Fruit fly (Drosophila melanogaster) whole organism, embryonic: Measurements from ENCODE around the gene CRAT.
A peak's percentile ranks its signal among the peaks of the same experiment; 100 is the strongest.

Experiments used
- BEAF-32 ChIP-seq: fragments of 200-800 bp; sonication (Bioruptor generic); optimal IDR thresholded peaks from 3 replicates; lab custom pipeline; 2017; ENCODE audit warnings: missing biosample characterization, missing genetic modification characterization, mild to moderate bottlenecking, moderate library complexity, missing genetic modification reagents
- Blimp-1 ChIP-seq: fragments of 200-800 bp; sonication (Bioruptor generic); optimal IDR thresholded peaks from 3 replicates; lab custom pipeline; 2018; ENCODE audit warnings: missing biosample characterization, missing genetic modification characterization, mild to moderate bottlenecking, moderate library complexity, missing genetic modification reagents
- CG10654 ChIP-seq: fragments of 200-800 bp; sonication (Bioruptor generic); optimal IDR thresholded peaks from 2 replicates; lab custom pipeline; 2016; ENCODE audit warnings: missing biosample characterization, missing genetic modification characterization
- CG10959 ChIP-seq: fragments of 200-800 bp; sonication (Bioruptor generic); IDR thresholded peaks from 2 replicates; pipeline ENCODE4 v1.3.6; 2022; ENCODE audit warnings: missing biosample characterization, missing genetic modification characterization
- CG11247 ChIP-seq: fragments of 200-800 bp; sonication (Bioruptor generic); IDR thresholded peaks from 2 replicates; pipeline ENCODE4 v1.3.6; 2022; ENCODE audit warnings: missing biosample characterization, missing genetic modification characterization
- CG11398 ChIP-seq: fragments of 200-800 bp; sonication (Bioruptor generic); optimal IDR thresholded peaks from 2 replicates; lab custom pipeline; 2016; ENCODE audit warnings: missing biosample characterization, missing genetic modification characterization
- CG12219 ChIP-seq: fragments of 200-800 bp; sonication (Bioruptor generic); optimal IDR thresholded peaks from 3 replicates; lab custom pipeline; 2018; ENCODE audit warnings: missing biosample characterization, mild to moderate bottlenecking, missing genetic modification characterization
- CG13894 ChIP-seq: fragments of 200-800 bp; sonication (Bioruptor generic); optimal IDR thresholded peaks from 3 replicates; lab custom pipeline; 2018; ENCODE audit warnings: missing biosample characterization, mild to moderate bottlenecking, missing genetic modification characterization, moderate library complexity
- CG15696 ChIP-seq: fragments of 200-800 bp; sonication (Bioruptor generic); optimal IDR thresholded peaks from 2 replicates; lab custom pipeline; 2019; ENCODE audit warnings: missing biosample characterization, mild to moderate bottlenecking, missing genetic modification characterization, moderate library complexity
- CG17612 ChIP-seq: fragments of 200-800 bp; sonication (Bioruptor generic); IDR thresholded peaks from 2 replicates; pipeline ENCODE4 v1.3.6; 2022; ENCODE audit warnings: missing biosample characterization, missing genetic modification characterization
- CG2199 ChIP-seq: fragments of 200-800 bp; sonication (Bioruptor generic); IDR thresholded peaks from 3 replicates; pipeline ENCODE4 v1.3.6; 2022; ENCODE audit warnings: missing biosample characterization, missing genetic modification characterization
- CG3407 ChIP-seq: fragments of 200-800 bp; sonication (Bioruptor generic); optimal IDR thresholded peaks from 2 replicates; lab custom pipeline; 2018; ENCODE audit warnings: missing biosample characterization, mild to moderate bottlenecking, missing genetic modification characterization
- CG34422 ChIP-seq: fragments of 200-800 bp; sonication (Bioruptor generic); IDR thresholded peaks from 3 replicates; pipeline ENCODE4 v1.3.6; 2022; ENCODE audit warnings: missing biosample characterization, missing genetic modification characterization
- CG4854 ChIP-seq: fragments of 200-800 bp; sonication (Bioruptor generic); optimal IDR thresholded peaks from 2 replicates; lab custom pipeline; 2016; ENCODE audit warnings: missing biosample characterization, missing genetic modification characterization, inconsistent platforms
- CG7786 ChIP-seq: fragments of 200-800 bp; sonication (Bioruptor generic); optimal IDR thresholded peaks from 2 replicates; lab custom pipeline; 2016; ENCODE audit warnings: missing biosample characterization, missing genetic modification characterization
- CG8359 ChIP-seq: fragments of 200-800 bp; sonication (Bioruptor generic); optimal IDR thresholded peaks from 2 replicates; lab custom pipeline; 2017; ENCODE audit warnings: missing biosample characterization, mild to moderate bottlenecking, missing genetic modification characterization, borderline replicate concordance
- CHES-1-like ChIP-seq: fragments of 200-800 bp; sonication (Bioruptor generic); optimal IDR thresholded peaks from 2 replicates; lab custom pipeline; 2016; ENCODE audit warnings: missing biosample characterization, missing genetic modification characterization
- CrebB ChIP-seq: fragments of 200-800 bp; sonication (Bioruptor generic); optimal IDR thresholded peaks from 3 replicates; lab custom pipeline; 2018; ENCODE audit warnings: missing biosample characterization, mild to moderate bottlenecking, missing genetic modification characterization
- D ChIP-seq, 2 experiments: fragments of 200-800 bp in 1 of 2; fragments of >200 bp in 1 of 2; sonication (Bioruptor generic) in 1 of 2; optimal IDR thresholded peaks; 2 replicates in 1 of 2; 3 replicates in 1 of 2; lab custom pipeline; 2017; ENCODE audit warnings: mild to moderate bottlenecking in 1 of 2, missing biosample characterization in 1 of 2, missing genetic modification characterization in 1 of 2, missing genetic modification reagents in 1 of 2
- Deaf1 ChIP-seq: fragments of 200-800 bp; optimal IDR thresholded peaks from 3 replicates; lab custom pipeline; 2019; ENCODE audit warnings: missing biosample characterization, mild to moderate bottlenecking, missing genetic modification characterization, moderate library complexity
- Drgx ChIP-seq: fragments of 200-800 bp; sonication (Bioruptor generic); IDR thresholded peaks from 2 replicates; pipeline ENCODE4 v1.3.6; 2022; ENCODE audit warnings: missing biosample characterization, missing genetic modification characterization
- Ets97D ChIP-seq: fragments of 200-800 bp; sonication (Bioruptor generic); optimal IDR thresholded peaks from 3 replicates; lab custom pipeline; 2016; ENCODE audit warnings: missing biosample characterization, missing genetic modification characterization
- Hmx ChIP-seq: fragments of 200-800 bp; sonication (Bioruptor generic); optimal IDR thresholded peaks from 2 replicates; lab custom pipeline; 2016; ENCODE audit warnings: missing biosample characterization, missing genetic modification characterization
- Med ChIP-seq: fragments of 200-800 bp; sonication (Bioruptor generic); peaks from one replicate; lab custom pipeline; 2016; ENCODE audit warnings: missing biosample characterization, missing genetic modification characterization, mild to moderate bottlenecking, inconsistent platforms, moderate library complexity
- Nf-YA ChIP-seq: fragments of 200-800 bp; sonication (Bioruptor generic); IDR thresholded peaks from 2 replicates; pipeline ENCODE4 v1.3.6; 2022; ENCODE audit warnings: missing biosample characterization, missing genetic modification characterization
- Pdp1 ChIP-seq, 2 experiments: fragments of 200-800 bp; sonication (Bioruptor generic); optimal IDR thresholded peaks; 3 replicates each; lab custom pipeline; 2016; ENCODE audit warnings: missing biosample characterization in 2 of 2, missing genetic modification characterization in 2 of 2, mild to moderate bottlenecking in 1 of 2, moderate library complexity in 1 of 2
- Side ChIP-seq: fragments of 200-800 bp; sonication (Bioruptor generic); optimal IDR thresholded peaks from 2 replicates; lab custom pipeline; 2016; ENCODE audit warnings: missing biosample characterization, missing genetic modification characterization
- Stat92E ChIP-seq, 3 experiments: fragments of >200 bp in 2 of 3; fragments of 200-800 bp in 1 of 3; sonication (Bioruptor generic) in 1 of 3; optimal IDR thresholded peaks; 2 replicates each; lab custom pipeline; 2017 to 2019; ENCODE audit warnings: missing biosample characterization in 3 of 3, missing genetic modification characterization in 3 of 3, mild to moderate bottlenecking in 1 of 3, moderate library complexity in 1 of 3
- TFAM ChIP-seq: fragments of 200-800 bp; sonication (Bioruptor generic); optimal IDR thresholded peaks from 2 replicates; lab custom pipeline; 2017; ENCODE audit warnings: missing biosample characterization, missing genetic modification characterization, inconsistent platforms
- abd-A ChIP-seq: fragments of 200-800 bp; sonication (Bioruptor generic); optimal IDR thresholded peaks from 3 replicates; lab custom pipeline; 2019; ENCODE audit warnings: missing biosample characterization, mild to moderate bottlenecking, missing genetic modification characterization, moderate library complexity
- ac ChIP-seq: fragments of 200-800 bp; sonication (Bioruptor generic); optimal IDR thresholded peaks from 3 replicates; lab custom pipeline; 2017; ENCODE audit warnings: missing biosample characterization, mild to moderate bottlenecking, missing genetic modification characterization
- chinmo ChIP-seq: fragments of 200-800 bp; sonication (Bioruptor generic); IDR thresholded peaks from 4 replicates; pipeline ENCODE4 v1.3.6; 2022; ENCODE audit warnings: missing biosample characterization, missing genetic modification characterization; ENCODE audit not compliant: partially characterized antibody
- ci ChIP-seq: fragments of 200-800 bp; sonication (Bioruptor generic); IDR thresholded peaks from 3 replicates; pipeline ENCODE4 v1.3.6; 2022; ENCODE audit warnings: missing biosample characterization, missing genetic modification characterization
- fru ChIP-seq: fragments of >200 bp; optimal IDR thresholded peaks from 2 replicates; lab custom pipeline; 2017
- gsb-n ChIP-seq: fragments of 200-800 bp; sonication (Bioruptor generic); optimal IDR thresholded peaks from 3 replicates; lab custom pipeline; 2018; ENCODE audit warnings: missing biosample characterization, mild to moderate bottlenecking, missing genetic modification characterization
- jumu ChIP-seq: fragments of 200-800 bp; sonication (Bioruptor generic); optimal IDR thresholded peaks from 3 replicates; lab custom pipeline; 2016; ENCODE audit warnings: missing biosample characterization, missing genetic modification characterization
- nerfin-2 ChIP-seq: fragments of 200-800 bp; sonication (Bioruptor generic); IDR thresholded peaks from 2 replicates; pipeline ENCODE4 v1.3.6; 2022; ENCODE audit warnings: missing biosample characterization, missing genetic modification characterization; ENCODE audit not compliant: partially characterized antibody
- oc ChIP-seq: fragments of 200-800 bp; sonication (Bioruptor generic); optimal IDR thresholded peaks from 2 replicates; lab custom pipeline; 2018; ENCODE audit warnings: missing biosample characterization, mild to moderate bottlenecking, missing genetic modification characterization, moderate library complexity
- odd ChIP-seq: fragments of 200-800 bp; sonication (Bioruptor generic); optimal IDR thresholded peaks from 2 replicates; lab custom pipeline; 2017; ENCODE audit warnings: missing biosample characterization, mild to moderate bottlenecking, missing genetic modification characterization
- scrt ChIP-seq: fragments of 200-800 bp; sonication (Bioruptor generic); optimal IDR thresholded peaks from 2 replicates; lab custom pipeline; 2018; ENCODE audit warnings: missing biosample characterization, mild to moderate bottlenecking, missing genetic modification characterization, moderate library complexity
- sd ChIP-seq: fragments of 200-800 bp; sonication (Bioruptor generic); optimal IDR thresholded peaks from 3 replicates; lab custom pipeline; 2018; ENCODE audit warnings: missing biosample characterization, mild to moderate bottlenecking, missing genetic modification characterization, moderate library complexity
- sens ChIP-seq: fragments of 200-800 bp; sonication (Bioruptor generic); peaks from one replicate; lab custom pipeline; 2016; ENCODE audit warnings: missing biosample characterization, missing genetic modification characterization
- sob ChIP-seq: fragments of 200-800 bp; sonication (Bioruptor generic); IDR thresholded peaks from 2 replicates; pipeline ENCODE4 v1.3.6; 2022; ENCODE audit warnings: missing biosample characterization, missing genetic modification characterization
- trh ChIP-seq: fragments of 200-800 bp; sonication (Bioruptor generic); optimal IDR thresholded peaks from 2 replicates; lab custom pipeline; 2016; ENCODE audit warnings: missing biosample characterization, missing genetic modification characterization
- wdn ChIP-seq: fragments of 200-800 bp; sonication (Bioruptor generic); IDR thresholded peaks from 2 replicates; pipeline ENCODE4 v1.3.6; 2022; ENCODE audit warnings: missing biosample characterization, missing genetic modification characterization
- zen ChIP-seq: fragments of 200-800 bp; sonication (Bioruptor generic); optimal IDR thresholded peaks from 3 replicates; lab custom pipeline; 2018; ENCODE audit warnings: missing biosample characterization, mild to moderate bottlenecking, missing genetic modification characterization, moderate library complexity

CRAT gene

DNA sequence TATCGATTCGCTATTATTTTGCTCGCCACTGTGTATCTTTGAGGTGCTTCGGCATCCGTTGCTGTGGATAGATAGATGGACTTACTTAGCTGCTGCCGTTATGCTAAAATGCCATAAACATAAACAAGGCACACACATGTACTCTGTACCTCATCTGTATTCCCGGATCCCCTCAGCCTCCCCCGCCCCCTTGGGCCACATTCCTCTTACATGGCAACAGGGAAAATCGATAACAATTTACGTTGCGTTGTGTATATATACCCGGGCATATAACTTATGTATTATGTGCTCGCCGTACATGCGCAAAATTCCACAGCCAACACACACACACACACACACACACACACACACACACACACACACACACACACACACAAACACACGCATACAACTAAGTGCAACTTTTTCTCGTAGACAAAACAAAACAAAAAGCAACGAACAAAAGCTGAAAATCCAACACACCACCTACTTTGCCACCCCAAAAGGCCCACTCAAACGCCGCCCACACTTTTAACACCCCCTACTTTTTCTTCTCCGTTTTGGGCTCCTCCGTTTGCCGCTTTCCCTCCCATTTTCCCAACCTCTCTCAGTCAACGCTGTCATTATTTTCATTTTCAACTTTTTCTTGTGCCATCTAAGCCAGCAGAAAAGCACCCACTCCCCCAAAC, 38.1 kb upstream of the CRAT start (continued):
- no peak for TF ChIP-seq Side (GFP tag; lab: Kevin White, UChicago)
- TF ChIP-seq CG12219 (GFP tag; lab: Kevin White, UChicago) = no peak
- 0 out of 2 replicates have a peak, but pooled peaks have one; percentile 2 for TF ChIP-seq Drgx
- TF ChIP-seq BEAF-32 = no peak
- TF ChIP-seq CG11398 (GFP tag; lab: Kevin White, UChicago) = no peak
- no peak for TF ChIP-seq jumu (GFP tag; lab: Kevin White, UChicago)
- peak; percentile 69 for TF ChIP-seq sd (tag; lab: Kevin White, UChicago)
- TF ChIP-seq sob (GFP tag; lab: Robert Waterston, UW) = 0 out of 2 replicates have a peak, but pooled peaks have one; percentile 7
- peak; percentile 0 for TF ChIP-seq sens
- no peak for TF ChIP-seq CG10959 (GFP tag; lab: Robert Waterston, UW)
- TF ChIP-seq, all 482 proteins: peak for 15

- peak; percentile 92 for TF ChIP-seq CG8359 (GFP tag; lab: Kevin White, UChicago)
- no peak for TF ChIP-seq odd
- TF ChIP-seq CG10654 (GFP tag; lab: Kevin White, UChicago) = no peak
- TF ChIP-seq CrebB (tag; lab: Kevin White, UChicago) = no peak
- no peak for TF ChIP-seq abd-A (tag; lab: Kevin White, UChicago)
- TF ChIP-seq Ets97D (GFP tag; lab: Kevin White, UChicago) = no peak
- TF ChIP-seq Blimp-1 (GFP tag; lab: Kevin White, UChicago) = peak; percentile 68
- TF ChIP-seq CG2199 (GFP tag; lab: Robert Waterston, UW) = no peak
- no peak for TF ChIP-seq nerfin-2 (GFP tag; lab: Robert Waterston, UW)
- TF ChIP-seq CG11247 (GFP tag; lab: Robert Waterston, UW) = no peak
- no peak for TF ChIP-seq CG13894 (tag; lab: Kevin White, UChicago)
- peak; percentile 65 for TF ChIP-seq oc (tag; lab: Kevin White, UChicago)
- no peak for TF ChIP-seq CHES-1-like (GFP tag; lab: Kevin White, UChicago)
- TF ChIP-seq fru (lab: Kevin White, UChicago) = no peak
- TF ChIP-seq CG17612 (GFP tag; lab: Robert Waterston, UW) = no peak
- TF ChIP-seq wdn (GFP tag; lab: Robert Waterston, UW) = no peak
- no peak for TF ChIP-seq scrt (GFP tag; lab: Kevin White, UChicago)
- TF ChIP-seq TFAM (GFP tag; lab: Kevin White, UChicago) = no peak
- no peak for TF ChIP-seq trh
- no peak for TF ChIP-seq zen
- TF ChIP-seq CG7786 = no peak
- TF ChIP-seq CG15696 = no peak
- TF ChIP-seq CG10959 (GFP tag; lab: Robert Waterston, UW) = no peak
- no peak for TF ChIP-seq Hmx (GFP tag; lab: Kevin White, UChicago)
- no peak for TF ChIP-seq ac (GFP tag; lab: Kevin White, UChicago)
- TF ChIP-seq CG34422 (GFP tag; lab: Robert Waterston, UW) = no peak
- TF ChIP-seq ci (GFP tag; lab: Robert Waterston, UW) = no peak; the same call in 2 of the 3 replicates
- TF ChIP-seq gsb-n (tag; lab: Kevin White, UChicago) = peak; percentile 0
- peak; percentile 100 for TF ChIP-seq CG3407
- no peak for TF ChIP-seq Nf-YA
- no peak for TF ChIP-seq Deaf1 (tag; lab: Kevin White, UChicago)
- TF ChIP-seq chinmo (GFP tag; lab: Robert Waterston, UW) = 0 out of 4 replicates have a peak, but pooled peaks have one; percentile 31
- no peak for TF ChIP-seq Stat92E (GFP tag; optimal IDR thresholded peaks at IDR 0.05; lab: Kevin White, UChicago)
- TF ChIP-seq Pdp1 (GFP tag; optimal IDR thresholded peaks at IDR 0.05; lab: Kevin White, UChicago) = peak in 1 of 2 experiments; percentile 36
- peak; percentile 54 for TF ChIP-seq Med (GFP tag; lab: Kevin White, UChicago)
- TF ChIP-seq CG4854 = no peak
- no peak for TF ChIP-seq D (optimal IDR thresholded peaks at IDR 0.05; lab: Kevin White, UChicago)
- no peak for TF ChIP-seq D (GFP tag; optimal IDR thresholded peaks at IDR 0.05; lab: Kevin White, UChicago)
Observed at dm6 chr3R:6411454-6412204, 35.8 kb upstream of the CRAT start.
